Fruit fly (Drosophila melanogaster): Measurements from ENCODE around the gene CG34298.

DNA sequence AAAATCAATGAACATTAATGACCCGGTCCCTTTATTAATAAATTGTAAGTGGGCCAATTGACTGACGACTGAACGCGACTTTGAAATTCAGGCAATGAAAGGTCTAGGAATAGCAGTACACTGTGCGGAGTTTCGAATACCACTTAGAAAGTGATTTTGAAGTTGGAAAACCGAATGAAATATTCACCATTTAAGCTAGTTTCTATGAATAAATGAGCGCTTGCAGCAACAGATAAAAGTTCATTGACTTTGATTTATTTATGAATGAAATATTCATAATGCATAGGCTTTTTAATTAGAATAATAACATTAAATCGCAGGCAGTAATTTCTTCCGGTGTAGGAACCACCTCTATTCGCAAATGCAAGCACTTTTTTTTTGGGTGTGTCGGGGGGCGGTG lies 21.4 kb downstream of the CG34298 start:
- TF ChIP-seq Dll (optimal IDR thresholded peaks at IDR 0.05) (no peak), pan (optimal IDR thresholded peaks at IDR 0.05) (no peak), EcR (GFP tag; optimal IDR thresholded peaks at IDR 0.05) (no peak), CG8478 (optimal IDR thresholded peaks at IDR 0.05) (no peak), usp (GFP tag; optimal IDR thresholded peaks at IDR 0.05) (no peak), psq (optimal IDR thresholded peaks at IDR 0.05) (no peak)

All from whole organism.